Fruit fly (Drosophila melanogaster) whole organism, adult: Measurements from ENCODE around the gene CG13760.

ENCODE experiments used
- CG11617 ChIP-seq: fragments of 200-800 bp; sonication (Bioruptor generic); optimal IDR thresholded peaks from 2 replicates; lab custom pipeline; 2017; ENCODE audit warnings: mild to moderate bottlenecking, missing biosample characterization, missing genetic modification reagents, missing genetic modification characterization
- CG12768 ChIP-seq: fragments of 200-800 bp; sonication (Bioruptor generic); optimal IDR thresholded peaks from 2 replicates; lab custom pipeline; 2017; ENCODE audit warnings: missing biosample characterization, missing genetic modification characterization, mild to moderate bottlenecking, moderate library complexity, missing genetic modification reagents
- CG14711 ChIP-seq: fragments of 200-800 bp; sonication (Bioruptor generic); optimal IDR thresholded peaks from 2 replicates; lab custom pipeline; 2018; ENCODE audit warnings: missing biosample characterization, mild to moderate bottlenecking, missing genetic modification characterization, moderate library complexity
- CG33017 ChIP-seq: fragments of 200-800 bp; sonication (Bioruptor generic); optimal IDR thresholded peaks from 2 replicates; lab custom pipeline; 2018; ENCODE audit warnings: missing biosample characterization, mild to moderate bottlenecking, missing genetic modification characterization, moderate library complexity
- CG7045 ChIP-seq: fragments of 200-800 bp; sonication (Bioruptor generic); optimal IDR thresholded peaks from 2 replicates; lab custom pipeline; 2017; ENCODE audit warnings: missing biosample characterization, mild to moderate bottlenecking, missing genetic modification characterization
- Hr96 ChIP-seq: fragments of 200-800 bp; sonication (Bioruptor generic); optimal IDR thresholded peaks from 2 replicates; lab custom pipeline; 2016; ENCODE audit warnings: missing biosample characterization, missing genetic modification characterization
- cnc ChIP-seq, 2 experiments: fragments of >200 bp; optimal IDR thresholded peaks; 2 replicates each; lab custom pipeline; 2017
- kay ChIP-seq: fragments of 200-800 bp; sonication (Bioruptor generic); peaks from one replicate; lab custom pipeline; 2016; ENCODE audit warnings: missing biosample characterization, missing genetic modification characterization, borderline replicate concordance
- pad ChIP-seq: fragments of 200-800 bp; sonication (Bioruptor generic); optimal IDR thresholded peaks from 3 replicates; lab custom pipeline; 2017; ENCODE audit warnings: missing biosample characterization, missing genetic modification characterization, mild to moderate bottlenecking, moderate library complexity, missing genetic modification reagents

- TF ChIP-seq CG33017 (tag; lab: Kevin White, UChicago) (no peak), Hr96 (GFP tag; lab: Kevin White, UChicago) (no peak), pad (GFP tag; lab: Kevin White, UChicago) (no peak), CG14711 (tag; lab: Kevin White, UChicago) (peak; percentile 4), cnc (optimal IDR thresholded peaks at IDR 0.05; lab: Kevin White, UChicago) (no peak), kay (no peak), CG7045 (GFP tag; lab: Kevin White, UChicago) (peak; percentile 35), CG11617 (no peak), CG12768 (GFP tag; lab: Kevin White, UChicago) (no peak)
Measured at dm6 chrX:2635075-2635643, 49.7 kb upstream of the CG13760 start.
